Worm (Caenorhabditis elegans): ENCODE results near the gene F47B10.5.

DNA sequence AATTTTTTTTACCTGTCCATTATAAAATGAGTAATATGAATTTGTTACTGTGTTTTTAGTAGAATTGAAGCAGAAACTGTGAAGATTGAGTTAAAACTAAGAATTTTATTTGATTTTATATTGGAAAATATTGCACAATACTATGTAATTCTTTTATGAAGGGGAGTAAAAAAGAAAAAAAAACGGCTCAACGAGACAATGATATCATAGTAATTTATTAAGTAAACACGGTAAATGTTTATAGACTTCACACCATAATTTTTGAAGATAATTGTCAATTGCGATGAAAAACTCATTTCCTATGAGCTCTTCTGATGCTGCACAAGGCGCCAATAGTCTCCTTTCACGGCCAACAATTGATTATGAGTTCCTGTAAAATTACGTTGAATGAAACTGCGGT is 31.1 kb downstream of the F47B10.5 start, which contains the start of gene pgp-5:
- no peak for TF ChIP-seq nhr-80 (tag; optimal IDR thresholded peaks at IDR 0.05)
- TF ChIP-seq mes-4 (tag; optimal IDR thresholded peaks at IDR 0.05): no peak

All from whole organism, young adult.